Fruit fly (Drosophila melanogaster) whole organism, prepupa: ENCODE results near the gene CG10510.
A peak's percentile ranks its signal among the peaks of the same experiment; 100 is the strongest.

Source experiments
- CG10631 ChIP-seq: fragments of 200-800 bp; sonication (Bioruptor generic); optimal IDR thresholded peaks from 2 replicates; lab custom pipeline; 2016; ENCODE audit warnings: missing biosample characterization, missing genetic modification characterization
- CG10669 ChIP-seq: fragments of 200-800 bp; sonication (Bioruptor generic); optimal IDR thresholded peaks from 3 replicates; lab custom pipeline; 2018; ENCODE audit warnings: missing biosample characterization, mild to moderate bottlenecking, missing genetic modification characterization, moderate library complexity
- CG11294 ChIP-seq: fragments of 200-800 bp; sonication (Bioruptor generic); IDR thresholded peaks from 2 replicates; pipeline ENCODE4 v1.3.6; 2022; ENCODE audit warnings: missing biosample characterization, missing genetic modification characterization
- CG15336 ChIP-seq: fragments of 200-800 bp; sonication (Bioruptor generic); IDR thresholded peaks from 2 replicates; pipeline ENCODE4 v1.3.6; 2022; ENCODE audit warnings: missing biosample characterization, missing genetic modification characterization
- CG1621 ChIP-seq: fragments of 200-800 bp; sonication (Bioruptor generic); optimal IDR thresholded peaks from 3 replicates; lab custom pipeline; 2018; ENCODE audit warnings: missing biosample characterization, mild to moderate bottlenecking, missing genetic modification characterization
- CG16779 ChIP-seq: fragments of 200-800 bp; sonication (Bioruptor generic); optimal IDR thresholded peaks from 3 replicates; lab custom pipeline; 2017; ENCODE audit warnings: missing biosample characterization, mild to moderate bottlenecking, missing genetic modification characterization
- CG3032 ChIP-seq: fragments of 200-800 bp; optimal IDR thresholded peaks from 2 replicates; lab custom pipeline; 2019; ENCODE audit warnings: missing biosample characterization, mild to moderate bottlenecking, missing genetic modification characterization, moderate library complexity
- CG31627 ChIP-seq: fragments of 200-800 bp; sonication (Bioruptor generic); optimal IDR thresholded peaks from 3 replicates; lab custom pipeline; 2016; ENCODE audit warnings: missing biosample characterization, missing genetic modification characterization
- CG32006 ChIP-seq: fragments of 200-800 bp; sonication (Bioruptor generic); optimal IDR thresholded peaks from 3 replicates; lab custom pipeline; 2017; ENCODE audit warnings: missing biosample characterization, mild to moderate bottlenecking, missing genetic modification characterization
- CG34406 ChIP-seq: fragments of 200-800 bp; sonication (Bioruptor generic); optimal IDR thresholded peaks from 3 replicates; lab custom pipeline; 2016; ENCODE audit warnings: missing biosample characterization, missing genetic modification characterization
- CG4318 ChIP-seq: fragments of 200-800 bp; sonication (Bioruptor generic); optimal IDR thresholded peaks from 3 replicates; lab custom pipeline; 2017; ENCODE audit warnings: missing biosample characterization, mild to moderate bottlenecking, missing genetic modification characterization
- CG6163 ChIP-seq: fragments of 200-800 bp; sonication (Bioruptor generic); IDR thresholded peaks from 3 replicates; pipeline ENCODE4 v1.3.6; 2022; ENCODE audit warnings: missing biosample characterization, missing genetic modification characterization
- CG6276 ChIP-seq: fragments of 200-800 bp; sonication (Bioruptor generic); optimal IDR thresholded peaks from 2 replicates; lab custom pipeline; 2017; ENCODE audit warnings: missing biosample characterization, mild to moderate bottlenecking, missing genetic modification characterization
- CG6792 ChIP-seq: fragments of 200-800 bp; sonication (Bioruptor generic); optimal IDR thresholded peaks from 3 replicates; lab custom pipeline; 2016; ENCODE audit warnings: missing biosample characterization, missing genetic modification characterization
- CG6808 ChIP-seq: fragments of 200-800 bp; sonication (Bioruptor generic); optimal IDR thresholded peaks from 3 replicates; lab custom pipeline; 2017; ENCODE audit warnings: missing biosample characterization, missing genetic modification characterization, mild to moderate bottlenecking, moderate library complexity, missing genetic modification reagents
- CG7368 ChIP-seq: fragments of 200-800 bp; sonication (Bioruptor generic); optimal IDR thresholded peaks from 3 replicates; lab custom pipeline; 2016; ENCODE audit warnings: missing biosample characterization, missing genetic modification characterization
- CG8119 ChIP-seq: fragments of 200-800 bp; sonication (Bioruptor generic); IDR thresholded peaks from 3 replicates; pipeline ENCODE4 v1.3.6; 2022; ENCODE audit warnings: missing biosample characterization, missing genetic modification characterization
- CG8319 ChIP-seq: fragments of 200-800 bp; sonication (Bioruptor generic); optimal IDR thresholded peaks from 3 replicates; lab custom pipeline; 2016; ENCODE audit warnings: missing biosample characterization, missing genetic modification characterization
- CG8632 ChIP-seq: fragments of 200-800 bp; sonication (Bioruptor generic); optimal IDR thresholded peaks from 3 replicates; lab custom pipeline; 2016; ENCODE audit warnings: missing biosample characterization, missing genetic modification characterization
- CG9139 ChIP-seq: fragments of 200-800 bp; sonication (Bioruptor generic); optimal IDR thresholded peaks from 3 replicates; lab custom pipeline; 2017; ENCODE audit warnings: missing biosample characterization, mild to moderate bottlenecking, missing genetic modification characterization
- Eip75B ChIP-seq: fragments of 200-800 bp; sonication (Bioruptor generic); optimal IDR thresholded peaks from 3 replicates; lab custom pipeline; 2016; ENCODE audit warnings: missing biosample characterization, missing genetic modification characterization
- Eip78C ChIP-seq: fragments of 200-800 bp; sonication (Bioruptor generic); peaks from one replicate; lab custom pipeline; 2016; ENCODE audit warnings: missing biosample characterization, missing genetic modification characterization
- Eip93F ChIP-seq: fragments of 200-800 bp; sonication (Bioruptor generic); optimal IDR thresholded peaks from 2 replicates; lab custom pipeline; 2016; ENCODE audit warnings: missing biosample characterization, mild to moderate bottlenecking, missing genetic modification characterization
- Ets21C ChIP-seq: fragments of 200-800 bp; sonication (Bioruptor generic); optimal IDR thresholded peaks from 3 replicates; lab custom pipeline; 2016; ENCODE audit warnings: missing biosample characterization, missing genetic modification characterization
- Ets96B ChIP-seq: fragments of 200-800 bp; optimal IDR thresholded peaks from 2 replicates; lab custom pipeline; 2019; ENCODE audit warnings: missing biosample characterization, mild to moderate bottlenecking, missing genetic modification characterization, moderate library complexity
- Gug ChIP-seq: fragments of 200-800 bp; sonication (Bioruptor generic); IDR thresholded peaks from 2 replicates; pipeline ENCODE4 v1.3.6; 2022; ENCODE audit warnings: missing biosample characterization, missing genetic modification characterization
- Hr38 ChIP-seq: sonication (Bioruptor generic); optimal IDR thresholded peaks from 2 replicates; lab custom pipeline; 2016; ENCODE audit warnings: missing biosample characterization, missing genetic modification characterization
- Hr39 ChIP-seq: fragments of 200-800 bp; sonication (Bioruptor generic); optimal IDR thresholded peaks from 2 replicates; lab custom pipeline; 2016; ENCODE audit warnings: missing biosample characterization, missing genetic modification characterization
- Hr4 ChIP-seq: fragments of 200-800 bp; sonication (Bioruptor generic); optimal IDR thresholded peaks from 3 replicates; lab custom pipeline; 2016; ENCODE audit warnings: missing biosample characterization, missing genetic modification characterization
- Lpt ChIP-seq: fragments of 200-800 bp; sonication (Bioruptor generic); optimal IDR thresholded peaks from 3 replicates; lab custom pipeline; 2016; ENCODE audit warnings: missing biosample characterization, missing genetic modification characterization
- Met ChIP-seq: fragments of 200-800 bp; sonication (Bioruptor generic); optimal IDR thresholded peaks from 3 replicates; lab custom pipeline; 2016; ENCODE audit warnings: missing biosample characterization, missing genetic modification characterization
- Smox ChIP-seq: fragments of 200-800 bp; sonication (Bioruptor generic); optimal IDR thresholded peaks from 3 replicates; lab custom pipeline; 2016; ENCODE audit warnings: missing biosample characterization, missing genetic modification characterization
- Sox102F ChIP-seq: fragments of 200-800 bp; sonication (Bioruptor generic); optimal IDR thresholded peaks from 2 replicates; lab custom pipeline; 2016; ENCODE audit warnings: missing biosample characterization, mild to moderate bottlenecking, missing genetic modification characterization
- Sox15 ChIP-seq: fragments of 200-800 bp; sonication (Bioruptor generic); optimal IDR thresholded peaks from 3 replicates; lab custom pipeline; 2016; ENCODE audit warnings: missing biosample characterization, missing genetic modification characterization
- acj6 ChIP-seq: fragments of 200-800 bp; sonication (Bioruptor generic); optimal IDR thresholded peaks from 3 replicates; lab custom pipeline; 2016; ENCODE audit warnings: missing biosample characterization, missing genetic modification characterization
- dac ChIP-seq: fragments of 200-800 bp; sonication (Bioruptor generic); optimal IDR thresholded peaks from 2 replicates; lab custom pipeline; 2017; ENCODE audit warnings: missing biosample characterization, mild to moderate bottlenecking, missing genetic modification characterization
- dsx ChIP-seq: fragments of 200-800 bp; optimal IDR thresholded peaks from 3 replicates; lab custom pipeline; 2019; ENCODE audit warnings: missing biosample characterization, mild to moderate bottlenecking, missing genetic modification characterization, moderate library complexity; ENCODE audit not compliant: poor library complexity, severe bottlenecking
- eg ChIP-seq: fragments of 200-800 bp; sonication (Bioruptor generic); IDR thresholded peaks from 3 replicates; pipeline ENCODE4 v1.3.6; 2022; ENCODE audit warnings: missing biosample characterization, missing genetic modification characterization
- esn ChIP-seq: fragments of 200-800 bp; sonication (Bioruptor generic); optimal IDR thresholded peaks from 2 replicates; lab custom pipeline; 2016; ENCODE audit warnings: missing biosample characterization, mild to moderate bottlenecking, missing genetic modification characterization, moderate library complexity
- fd59A ChIP-seq: fragments of 200-800 bp; sonication (Bioruptor generic); optimal IDR thresholded peaks from 2 replicates; lab custom pipeline; 2017; ENCODE audit warnings: missing biosample characterization, mild to moderate bottlenecking, missing genetic modification characterization, missing genetic modification reagents
- fd85E ChIP-seq: fragments of 200-800 bp; sonication (Bioruptor generic); optimal IDR thresholded peaks from 3 replicates; lab custom pipeline; 2016; ENCODE audit warnings: missing biosample characterization, missing genetic modification characterization
- fkh ChIP-seq: fragments of 200-800 bp; sonication (Bioruptor generic); optimal IDR thresholded peaks from 3 replicates; lab custom pipeline; 2017; ENCODE audit warnings: missing biosample characterization, mild to moderate bottlenecking, missing genetic modification characterization, moderate library complexity
- lz ChIP-seq: fragments of 200-800 bp; sonication (Bioruptor generic); optimal IDR thresholded peaks from 3 replicates; lab custom pipeline; 2016; ENCODE audit warnings: missing biosample characterization, missing genetic modification characterization
- pdm3 ChIP-seq: fragments of 200-800 bp; sonication (Bioruptor generic); optimal IDR thresholded peaks from 3 replicates; lab custom pipeline; 2016; ENCODE audit warnings: missing biosample characterization, missing genetic modification characterization
- salr ChIP-seq, 2 experiments: fragments of 200-800 bp; sonication (Bioruptor generic); optimal IDR thresholded peaks; 3 replicates each; lab custom pipeline; 2016 to 2018; ENCODE audit warnings: missing biosample characterization in 2 of 2, missing genetic modification characterization in 2 of 2, mild to moderate bottlenecking in 1 of 2
- spab ChIP-seq: fragments of 200-800 bp; sonication (Bioruptor generic); optimal IDR thresholded peaks from 2 replicates; lab custom pipeline; 2017; ENCODE audit warnings: missing biosample characterization, mild to moderate bottlenecking, missing genetic modification characterization, missing genetic modification reagents
- ss ChIP-seq, 2 experiments: fragments of 200-800 bp; sonication (Bioruptor generic); optimal IDR thresholded peaks; 2 replicates in 1 of 2; 3 replicates in 1 of 2; lab custom pipeline; 2017 to 2018; ENCODE audit warnings: mild to moderate bottlenecking in 2 of 2, missing biosample characterization in 2 of 2, missing genetic modification characterization in 2 of 2, moderate library complexity in 1 of 2
- svp ChIP-seq: fragments of 200-800 bp; sonication (Bioruptor generic); peaks from one replicate; lab custom pipeline; 2016; ENCODE audit warnings: missing biosample characterization, missing genetic modification characterization
- topi ChIP-seq: fragments of 200-800 bp; sonication (Bioruptor generic); optimal IDR thresholded peaks from 3 replicates; lab custom pipeline; 2016; ENCODE audit warnings: missing biosample characterization, missing genetic modification characterization
- vri ChIP-seq: fragments of 200-800 bp; sonication (Bioruptor generic); optimal IDR thresholded peaks from 3 replicates; lab custom pipeline; 2016; ENCODE audit warnings: missing biosample characterization, mild to moderate bottlenecking, missing genetic modification characterization

The CG10510 gene

DNA sequence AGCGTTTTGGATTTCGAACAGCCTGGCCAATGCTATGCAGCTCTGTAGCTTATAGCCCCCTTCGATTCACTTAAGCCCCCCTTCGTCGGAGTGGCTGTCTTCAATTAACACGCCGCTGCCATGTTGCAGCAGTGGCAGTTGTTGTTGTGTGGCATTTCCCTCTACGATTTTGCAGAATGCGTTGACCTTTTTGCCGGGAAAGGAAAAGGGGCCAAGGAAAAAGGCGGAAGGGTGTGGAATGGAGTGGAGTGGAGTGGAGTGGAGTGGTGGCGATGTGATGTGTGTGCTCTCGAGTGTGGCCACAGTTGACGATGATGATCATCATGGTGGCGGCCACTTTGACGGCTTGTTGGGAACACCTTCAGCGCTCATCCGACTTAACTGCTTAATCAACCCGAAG lies 28.5 kb upstream of the CG10510 start:
- TF ChIP-seq Eip78C (GFP tag; lab: Kevin White, UChicago) (peak; percentile 4), Ets96B (tag; lab: Kevin White, UChicago) (no peak), svp (GFP tag; lab: Kevin White, UChicago) (peak; percentile 30), eg (GFP tag; lab: Robert Waterston, UW) (no peak)

DNA sequence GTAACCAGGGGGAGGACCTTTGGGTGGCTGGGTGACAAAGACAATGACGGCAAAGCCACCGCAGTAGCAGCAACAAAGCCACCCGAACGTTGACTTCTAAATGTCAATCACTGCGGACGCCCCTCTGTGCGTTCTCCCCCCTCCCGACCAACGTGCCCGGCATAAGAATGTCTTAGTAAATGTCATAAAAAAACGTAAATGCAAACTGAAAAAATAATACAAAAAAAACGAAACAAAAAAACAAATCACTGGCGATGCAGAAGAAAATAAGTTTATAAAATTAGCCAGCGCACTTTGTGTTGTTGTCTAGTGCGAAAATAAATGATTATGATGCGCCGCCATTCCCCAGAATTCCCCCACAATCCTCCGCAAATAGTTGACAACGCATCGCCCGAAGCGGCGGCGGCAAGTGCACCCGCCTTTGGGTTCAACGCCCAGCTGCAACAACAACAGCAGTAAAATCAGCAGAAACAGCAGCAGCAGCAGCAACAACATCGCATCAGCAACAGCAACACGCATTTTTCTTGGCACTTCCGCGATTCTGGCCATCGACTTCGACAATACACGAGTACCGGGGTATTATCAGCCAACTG lies 27.2 kb upstream of the CG10510 start:
- peak; percentile 21; the same call in 1 of the 2 replicates for TF ChIP-seq Gug (GFP tag; lab: Robert Waterston, UW)
- TF ChIP-seq acj6 (GFP tag; lab: Kevin White, UChicago), result no peak
- TF ChIP-seq CG4318, result no peak
- peak; percentile 73 for TF ChIP-seq CG32006 (GFP tag; lab: Kevin White, UChicago)
- peak; percentile 85 for TF ChIP-seq CG8119 (GFP tag; lab: Robert Waterston, UW)
- TF ChIP-seq CG11294 (GFP tag; lab: Robert Waterston, UW), result 0 out of 2 replicates have a peak, but pooled peaks have one; percentile 17
- TF ChIP-seq fkh (GFP tag; lab: Kevin White, UChicago), result no peak
- peak; percentile 48 for TF ChIP-seq CG16779
- TF ChIP-seq Lpt (GFP tag; lab: Kevin White, UChicago), result peak; percentile 75
- no peak for TF ChIP-seq Sox102F (GFP tag; lab: Kevin White, UChicago)
- no peak for TF ChIP-seq Ets96B (tag; lab: Kevin White, UChicago)
- TF ChIP-seq topi (GFP tag; lab: Kevin White, UChicago), result no peak
- no peak for TF ChIP-seq Smox (GFP tag; lab: Kevin White, UChicago)
- TF ChIP-seq Hr39 (GFP tag; lab: Kevin White, UChicago), result no peak
- no peak for TF ChIP-seq CG8319 (GFP tag; lab: Kevin White, UChicago)
- no peak for TF ChIP-seq vri
- TF ChIP-seq CG8632, result no peak
- TF ChIP-seq lz (GFP tag; lab: Kevin White, UChicago), result no peak
- TF ChIP-seq CG3032 (tag; lab: Kevin White, UChicago), result no peak
- TF ChIP-seq fd59A (GFP tag; lab: Kevin White, UChicago), result no peak
- no peak for TF ChIP-seq Sox15 (GFP tag; lab: Kevin White, UChicago)
- no peak for TF ChIP-seq dsx (GFP tag; lab: Kevin White, UChicago)
- TF ChIP-seq CG10631 (GFP tag; lab: Kevin White, UChicago), result no peak
- TF ChIP-seq Hr4 (GFP tag; lab: Kevin White, UChicago), result peak; percentile 43
- peak; percentile 6 for TF ChIP-seq CG6808
- no peak for TF ChIP-seq Eip93F (GFP tag; lab: Kevin White, UChicago)
- no peak for TF ChIP-seq esn (GFP tag; lab: Kevin White, UChicago)
- TF ChIP-seq pdm3, result no peak
- no peak for TF ChIP-seq Met
- TF ChIP-seq CG1621, result no peak
- peak in 1 of 2 experiments; percentile 70 for TF ChIP-seq salr (GFP tag; optimal IDR thresholded peaks at IDR 0.05; lab: Kevin White, UChicago)
- TF ChIP-seq CG10669, result no peak
- no peak for TF ChIP-seq CG34406 (GFP tag; lab: Kevin White, UChicago)
- peak; percentile 69; the same call in 1 of the 3 replicates for TF ChIP-seq CG6163
- TF ChIP-seq CG6276 (GFP tag; lab: Kevin White, UChicago), result peak; percentile 95
- TF ChIP-seq CG15336 (GFP tag; lab: Robert Waterston, UW), result peak; percentile 83
- TF ChIP-seq CG6792 (GFP tag; lab: Kevin White, UChicago), result no peak
- no peak for TF ChIP-seq ss (GFP tag; optimal IDR thresholded peaks at IDR 0.05; lab: Kevin White, UChicago)
- TF ChIP-seq CG9139, result no peak
- no peak for TF ChIP-seq CG31627
- no peak for TF ChIP-seq Eip75B (GFP tag; lab: Kevin White, UChicago)
- no peak for TF ChIP-seq dac (GFP tag; lab: Kevin White, UChicago)
- no peak for TF ChIP-seq Ets21C (GFP tag; lab: Kevin White, UChicago)
- no peak for TF ChIP-seq fd85E (GFP tag; lab: Kevin White, UChicago)
- no peak for TF ChIP-seq Hr38 (GFP tag; lab: Kevin White, UChicago)
- TF ChIP-seq spab (GFP tag; lab: Kevin White, UChicago), result no peak
- no peak for TF ChIP-seq CG7368 (GFP tag; lab: Kevin White, UChicago)
